Fruit fly (Drosophila melanogaster): Measurements from ENCODE around the gene CG14631.

The CG14631 gene

dm6 chrX:1050617-1051250, 38.9 kb downstream of the CG14631 start:
- TF ChIP-seq CTCF (optimal IDR thresholded peaks at IDR 0.05) (no peak), CG8478 (optimal IDR thresholded peaks at IDR 0.05) (no peak)

DNA sequence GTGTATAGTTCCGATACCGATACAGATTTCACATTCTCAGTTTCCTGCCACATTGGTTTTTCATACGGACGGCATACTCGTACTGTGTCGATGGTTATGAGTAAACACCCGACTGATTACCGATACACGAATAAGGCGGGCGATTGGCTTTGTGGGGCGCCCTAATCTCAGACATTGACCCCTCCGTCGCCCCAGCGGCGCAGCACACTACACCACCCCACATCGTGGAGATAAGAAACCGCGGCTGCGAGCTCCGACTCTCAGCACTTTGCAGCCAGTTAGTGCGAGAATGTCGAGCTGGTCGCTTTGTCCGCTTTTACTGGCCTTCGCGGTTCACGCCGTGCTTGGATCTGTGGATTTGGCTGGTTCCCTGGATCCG, 39.4 kb downstream of the CG14631 start, which contains the start of gene CG14629:
Gene CG14629 (plus strand): TSS at position 275 of the 379 bp plus-strand sequence.
- TF ChIP-seq CG8478 (optimal IDR thresholded peaks at IDR 0.05) (no peak), CTCF (optimal IDR thresholded peaks at IDR 0.05) (no peak)

dm6 chrX:1052684-1053389, 41.0 kb downstream of the CG14631 start:
- TF ChIP-seq CG8478 (optimal IDR thresholded peaks at IDR 0.05): no peak
- TF ChIP-seq CTCF (optimal IDR thresholded peaks at IDR 0.05): no peak

DNA sequence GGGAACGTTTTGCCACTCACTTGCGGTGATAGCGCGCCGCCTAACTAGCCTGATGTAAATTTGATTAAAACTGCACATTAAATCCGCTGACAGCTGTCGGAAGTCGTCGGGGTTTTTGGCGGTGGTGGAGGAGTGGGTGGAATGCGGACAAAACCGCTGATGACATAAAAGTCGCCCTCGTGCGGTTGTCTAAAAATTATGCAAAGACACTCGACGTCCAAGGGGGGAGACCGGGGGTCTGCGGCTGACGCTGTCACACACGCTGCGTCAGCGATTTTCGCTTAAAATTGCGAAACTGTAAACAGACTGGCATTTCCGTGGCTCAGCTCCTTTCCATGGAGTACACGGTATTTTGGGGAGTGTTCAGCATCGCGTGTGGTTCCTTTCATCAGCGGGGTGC, 44.5 kb downstream of the CG14631 start:
- TF ChIP-seq CG8478 (optimal IDR thresholded peaks at IDR 0.05): no peak
- no peak for TF ChIP-seq CTCF (optimal IDR thresholded peaks at IDR 0.05)

All from S2 (cell line).